Worm (Caenorhabditis elegans) whole organism, young adult: ENCODE measurements around the gene mboa-6.
A peak's percentile ranks its signal among the peaks of the same experiment; 100 is the strongest.

Source experiments
- B0336.3 ChIP-seq: fragments of 200-800 bp; sonication (Bioruptor generic); IDR thresholded peaks from 2 replicates; pipeline ENCODE4 v1.3.6; 2022; ENCODE audit warnings: missing genetic modification characterization, missing compliant biosample characterization
- F23B12.7 ChIP-seq: sonication (generic microtip); optimal IDR thresholded peaks from 2 replicates; lab custom pipeline; 2017; ENCODE audit warnings: missing genetic modification characterization, mild to moderate bottlenecking, missing compliant biosample characterization, antibody characterized with exemption, moderate library complexity; ENCODE audit not compliant: insufficient read depth
- F39B2.1 ChIP-seq: fragments of 200-800 bp; sonication (Bioruptor generic); IDR thresholded peaks from 2 replicates; pipeline ENCODE4 v1.3.6; 2022; ENCODE audit warnings: missing genetic modification reagents, missing genetic modification characterization, missing compliant biosample characterization
- F49E8.2 ChIP-seq: sonication (generic microtip); optimal IDR thresholded peaks from 3 replicates; lab custom pipeline; 2017; ENCODE audit warnings: missing genetic modification characterization, mild to moderate bottlenecking, missing compliant biosample characterization, antibody characterized with exemption, moderate library complexity; ENCODE audit not compliant: insufficient read depth
- K11D2.4 ChIP-seq: fragments of 200-800 bp; sonication (Bioruptor generic); IDR thresholded peaks from 2 replicates; pipeline ENCODE4 v1.3.6; 2022; ENCODE audit warnings: missing genetic modification reagents, missing genetic modification characterization, missing compliant biosample characterization
- T07F8.4 ChIP-seq: sonication (generic microtip); optimal IDR thresholded peaks from 2 replicates; lab custom pipeline; 2016; ENCODE audit warnings: mild to moderate bottlenecking, missing genetic modification characterization, moderate library complexity, missing compliant biosample characterization
- T26A5.8 ChIP-seq: sonication (generic microtip); optimal IDR thresholded peaks from 2 replicates; lab custom pipeline; 2016; ENCODE audit warnings: missing genetic modification characterization, missing compliant biosample characterization
- atf-7 ChIP-seq: sonication (generic microtip); optimal IDR thresholded peaks from 2 replicates; lab custom pipeline; 2017; ENCODE audit warnings: mild to moderate bottlenecking, missing genetic modification characterization, missing compliant biosample characterization
- athp-1 ChIP-seq: sonication (generic microtip); optimal IDR thresholded peaks from 2 replicates; lab custom pipeline; 2017; ENCODE audit warnings: mild to moderate bottlenecking, missing genetic modification characterization, missing compliant biosample characterization
- attf-3 ChIP-seq: fragments of 200-800 bp; sonication (Bioruptor generic); conservative IDR thresholded peaks from 2 replicates; pipeline ENCODE4 v1.3.6; 2022; ENCODE audit warnings: missing genetic modification reagents, missing genetic modification characterization, missing compliant biosample characterization
- attf-5 ChIP-seq: fragments of 200-800 bp; sonication (Bioruptor generic); optimal IDR thresholded peaks from 2 replicates; lab custom pipeline; 2018; ENCODE audit warnings: mild to moderate bottlenecking, missing genetic modification characterization, missing compliant biosample characterization
- attf-6 ChIP-seq: fragments of 200-800 bp; sonication (Bioruptor generic); IDR thresholded peaks from 2 replicates; pipeline ENCODE4 v1.3.6; 2022; ENCODE audit warnings: missing genetic modification reagents, missing genetic modification characterization, missing compliant biosample characterization
- ceh-100 ChIP-seq: fragments of 200-800 bp; sonication (Bioruptor generic); IDR thresholded peaks from 2 replicates; pipeline ENCODE4 v1.3.6; 2022; ENCODE audit warnings: missing genetic modification reagents, missing genetic modification characterization, missing compliant biosample characterization
- ceh-58 ChIP-seq: fragments of 200-800 bp; sonication (Bioruptor generic); IDR thresholded peaks from 2 replicates; pipeline ENCODE4 v1.3.6; 2022; ENCODE audit warnings: missing genetic modification characterization, missing compliant biosample characterization
- dpl-1 ChIP-seq: fragments of 150-350 bp; optimal IDR thresholded peaks from 2 replicates; lab custom pipeline; 2014; ENCODE audit warnings: missing biosample characterization, missing genetic modification reagents, missing genetic modification characterization
- efl-1 ChIP-seq: fragments of 150-350 bp; optimal IDR thresholded peaks from 2 replicates; lab custom pipeline; 2014; ENCODE audit warnings: missing biosample characterization, missing genetic modification reagents, missing genetic modification characterization
- egl-18 ChIP-seq: fragments of 200-800 bp; sonication (Bioruptor generic); IDR thresholded peaks from 2 replicates; pipeline ENCODE4 v1.3.6; 2022; ENCODE audit warnings: missing genetic modification reagents, missing genetic modification characterization, missing compliant biosample characterization
- fkh-3 ChIP-seq: sonication (generic microtip); optimal IDR thresholded peaks from 2 replicates; lab custom pipeline; 2016; ENCODE audit warnings: mild to moderate bottlenecking, missing genetic modification characterization, missing compliant biosample characterization
- hmg-1.2 ChIP-seq: fragments of 200-800 bp; sonication (Bioruptor generic); IDR thresholded peaks from 2 replicates; pipeline ENCODE4 v1.3.6; 2022; ENCODE audit warnings: missing genetic modification reagents, missing genetic modification characterization, missing compliant biosample characterization
- hsf-1 ChIP-seq: fragments of 200-800 bp; sonication (Bioruptor generic); IDR thresholded peaks from 2 replicates; pipeline ENCODE4 v1.3.6; 2022; ENCODE audit warnings: missing genetic modification reagents, missing genetic modification characterization, missing compliant biosample characterization
- lin-35 ChIP-seq, 3 experiments: fragments of 150-350 bp in 2 of 3; sonication (generic microtip) in 1 of 3; optimal IDR thresholded peaks; 2 replicates each; lab custom pipeline; 2014 to 2018; ENCODE audit warnings: missing biosample characterization in 3 of 3, missing genetic modification characterization in 3 of 3, missing genetic modification reagents in 3 of 3
- lin-54 ChIP-seq: fragments of 200-800 bp; sonication (Bioruptor generic); optimal IDR thresholded peaks from 2 replicates; lab custom pipeline; 2018; ENCODE audit warnings: mild to moderate bottlenecking, missing genetic modification characterization, missing compliant biosample characterization
- madf-3 ChIP-seq: fragments of 200-800 bp; sonication (Bioruptor generic); IDR thresholded peaks from 2 replicates; pipeline ENCODE4 v1.3.6; 2022; ENCODE audit warnings: missing genetic modification reagents, missing genetic modification characterization, missing compliant biosample characterization
- madf-6 ChIP-seq: fragments of 200-800 bp; sonication (Bioruptor generic); IDR thresholded peaks from 2 replicates; pipeline ENCODE4 v1.3.6; 2022; ENCODE audit warnings: missing genetic modification reagents, missing genetic modification characterization, missing compliant biosample characterization
- mcd-1 ChIP-seq: fragments of 200-800 bp; sonication (Bioruptor generic); IDR thresholded peaks from 2 replicates; pipeline ENCODE4 v1.3.6; 2022; ENCODE audit warnings: missing genetic modification reagents, missing genetic modification characterization, missing compliant biosample characterization
- mel-28 ChIP-seq: sonication (generic microtip); optimal IDR thresholded peaks from 2 replicates; lab custom pipeline; 2016; ENCODE audit warnings: borderline replicate concordance, mild to moderate bottlenecking, missing genetic modification characterization, missing compliant biosample characterization
- nhr-80 ChIP-seq: sonication (generic microtip); optimal IDR thresholded peaks from 2 replicates; lab custom pipeline; 2016; ENCODE audit warnings: missing genetic modification characterization, missing compliant biosample characterization
- nhr-90 ChIP-seq: sonication (generic microtip); optimal IDR thresholded peaks from 2 replicates; lab custom pipeline; 2016; ENCODE audit warnings: missing genotype, mild to moderate bottlenecking, missing genetic modification characterization, missing compliant biosample characterization
- rec-8 ChIP-seq, 2 experiments: sonication (generic microtip); optimal IDR thresholded peaks; 2 replicates each; lab custom pipeline; 2016; ENCODE audit warnings: mild to moderate bottlenecking in 2 of 2, missing genetic modification characterization in 2 of 2, missing genetic modification reagents in 2 of 2, missing genotype in 2 of 2, missing biosample characterization in 1 of 2, missing compliant biosample characterization in 1 of 2, moderate library complexity in 1 of 2
- repo-1 ChIP-seq: sonication (generic microtip); optimal IDR thresholded peaks from 2 replicates; lab custom pipeline; 2017; ENCODE audit warnings: mild to moderate bottlenecking, missing genetic modification characterization, missing compliant biosample characterization
- snpc-1.1 ChIP-seq: sonication (generic microtip); optimal IDR thresholded peaks from 2 replicates; lab custom pipeline; 2017; ENCODE audit warnings: missing genetic modification characterization, mild to moderate bottlenecking, missing compliant biosample characterization, antibody characterized with exemption, moderate library complexity, missing genotype, missing genetic modification reagents; ENCODE audit not compliant: insufficient read depth
- snpc-1.3 ChIP-seq: sonication (generic microtip); optimal IDR thresholded peaks from 2 replicates; lab custom pipeline; 2017; ENCODE audit warnings: missing genetic modification characterization, mild to moderate bottlenecking, missing compliant biosample characterization, antibody characterized with exemption, moderate library complexity, missing genotype, missing genetic modification reagents; ENCODE audit not compliant: insufficient read depth
- snpc-3.4 ChIP-seq: sonication (generic microtip); optimal IDR thresholded peaks from 2 replicates; lab custom pipeline; 2017; ENCODE audit warnings: missing genetic modification characterization, mild to moderate bottlenecking, missing compliant biosample characterization, antibody characterized with exemption, moderate library complexity, missing genotype, missing genetic modification reagents
- snpc-4 ChIP-seq, 5 experiments: fragments of 150-350 bp in 1 of 5; sonication (generic microtip) in 4 of 5; optimal IDR thresholded peaks; 2 replicates each; lab custom pipeline; 2014 to 2018; ENCODE audit warnings: missing genetic modification characterization in 5 of 5, missing biosample characterization in 3 of 5, antibody characterized with exemption in 2 of 5, mild to moderate bottlenecking in 2 of 5, missing compliant biosample characterization in 2 of 5, missing genotype in 2 of 5, moderate library complexity in 2 of 5, missing genetic modification reagents in 1 of 5
- somi-1 ChIP-seq: fragments of 200-800 bp; sonication (Bioruptor generic); optimal IDR thresholded peaks from 2 replicates; lab custom pipeline; 2018; ENCODE audit warnings: mild to moderate bottlenecking, missing genetic modification characterization, missing compliant biosample characterization
- sptf-2 ChIP-seq: fragments of 200-800 bp; sonication (Bioruptor generic); optimal IDR thresholded peaks from 2 replicates; lab custom pipeline; 2018; ENCODE audit warnings: mild to moderate bottlenecking, missing genetic modification characterization, missing compliant biosample characterization
- tbp1 ChIP-seq: fragments of 200-800 bp; sonication (Bioruptor generic); optimal IDR thresholded peaks from 2 replicates; lab custom pipeline; 2018; ENCODE audit warnings: mild to moderate bottlenecking, missing genetic modification characterization, missing compliant biosample characterization
- tlf-1 ChIP-seq: fragments of 200-800 bp; sonication (Bioruptor generic); optimal IDR thresholded peaks from 2 replicates; lab custom pipeline; 2018; ENCODE audit warnings: mild to moderate bottlenecking, missing genetic modification characterization, missing compliant biosample characterization
- unc-130 ChIP-seq: sonication (generic microtip); optimal IDR thresholded peaks from 2 replicates; lab custom pipeline; 2016; ENCODE audit warnings: missing genetic modification reagents, missing genetic modification characterization, missing compliant biosample characterization
- unc-62 ChIP-seq: fragments of 150-350 bp; optimal IDR thresholded peaks from 2 replicates; lab custom pipeline; 2014; ENCODE audit warnings: missing biosample characterization, missing genetic modification reagents, missing genetic modification characterization
- ztf-18 ChIP-seq: sonication (generic microtip); optimal IDR thresholded peaks from 2 replicates; lab custom pipeline; 2016; ENCODE audit warnings: missing genotype, mild to moderate bottlenecking, missing genetic modification characterization, missing compliant biosample characterization
- ztf-22 ChIP-seq: fragments of 200-800 bp; sonication (Bioruptor generic); optimal IDR thresholded peaks from 2 replicates; lab custom pipeline; 2018; ENCODE audit warnings: mild to moderate bottlenecking, missing genetic modification characterization, moderate library complexity, missing compliant biosample characterization
- ztf-28 ChIP-seq: fragments of 200-800 bp; sonication (Bioruptor generic); IDR thresholded peaks from 2 replicates; pipeline ENCODE4 v1.3.6; 2022; ENCODE audit warnings: missing genetic modification reagents, missing genetic modification characterization, missing compliant biosample characterization
- ztf-3 ChIP-seq: fragments of 200-800 bp; sonication (Bioruptor generic); optimal IDR thresholded peaks from 2 replicates; lab custom pipeline; 2018; ENCODE audit warnings: mild to moderate bottlenecking, missing genetic modification characterization, missing compliant biosample characterization

The mboa-6 gene

DNA sequence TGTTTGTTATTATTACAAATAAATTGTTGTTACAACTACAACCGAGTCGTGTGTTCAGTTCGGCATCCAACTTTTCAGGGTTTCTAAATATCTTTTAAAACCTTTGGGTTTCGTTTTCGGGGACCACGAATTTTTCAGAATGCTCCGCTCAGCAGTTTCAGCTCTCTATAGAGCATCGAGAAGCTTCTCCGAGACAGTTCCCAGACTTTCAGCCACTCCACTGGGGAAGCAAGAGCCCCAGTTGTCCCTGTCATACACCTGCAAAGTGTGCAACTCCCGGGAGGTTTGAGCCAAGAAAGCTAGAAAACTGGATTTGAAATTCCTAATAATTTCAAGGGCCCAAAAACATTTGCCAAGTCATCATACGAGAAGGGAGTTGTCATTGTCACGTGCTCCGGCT is 10.4 kb downstream of the mboa-6 start, which contains the start of gene F53A3.7 (continued):
- TF ChIP-seq F49E8.2 (tag; lab: Kevin White, UChicago) (no peak), ztf-28 (GFP tag; lab: Robert Waterston, UW) (no peak), F23B12.7 (tag; lab: Kevin White, UChicago) (no peak), repo-1 (tag; lab: Kevin White, UChicago) (peak; percentile 63), unc-62 (GFP tag; lab: Kevin White, UChicago) (no peak), snpc-3.4 (tag; lab: Kevin White, UChicago) (peak; percentile 72), snpc-4 (GFP tag; optimal IDR thresholded peaks at IDR 0.05; lab: Kevin White, UChicago) (no peak), snpc-4 (tag; optimal IDR thresholded peaks at IDR 0.05; lab: Kevin White, UChicago) (peak in 1 of 4 experiments; percentile 37), somi-1 (GFP tag; lab: Kevin White, UChicago) (no peak), F39B2.1 (GFP tag; lab: Robert Waterston, UW) (peak; percentile 65; the same call in 1 of the 2 replicates), B0336.3 (peak; percentile 89), ceh-100 (peak; percentile 30; the same call in 1 of the 2 replicates), K11D2.4 (GFP tag; lab: Robert Waterston, UW) (no peak), ztf-22 (GFP tag; lab: Kevin White, UChicago) (no peak), tbp1 (GFP tag; lab: Kevin White, UChicago) (peak; percentile 17), madf-3 (GFP tag; lab: Robert Waterston, UW) (peak; percentile 75), hsf-1 (GFP tag; lab: Robert Waterston, UW) (peak; percentile 70; the same call in 1 of the 2 replicates), T26A5.8 (tag; lab: Kevin White, UChicago) (peak; percentile 4), ztf-3 (GFP tag; lab: Kevin White, UChicago) (peak; percentile 38), rec-8 (tag; optimal IDR thresholded peaks at IDR 0.05; lab: Kevin White, UChicago) (no peak), attf-6 (GFP tag; lab: Robert Waterston, UW) (no peak), nhr-90 (tag; lab: Kevin White, UChicago) (no peak), fkh-3 (no peak), ztf-18 (tag; lab: Kevin White, UChicago) (no peak)

DNA sequence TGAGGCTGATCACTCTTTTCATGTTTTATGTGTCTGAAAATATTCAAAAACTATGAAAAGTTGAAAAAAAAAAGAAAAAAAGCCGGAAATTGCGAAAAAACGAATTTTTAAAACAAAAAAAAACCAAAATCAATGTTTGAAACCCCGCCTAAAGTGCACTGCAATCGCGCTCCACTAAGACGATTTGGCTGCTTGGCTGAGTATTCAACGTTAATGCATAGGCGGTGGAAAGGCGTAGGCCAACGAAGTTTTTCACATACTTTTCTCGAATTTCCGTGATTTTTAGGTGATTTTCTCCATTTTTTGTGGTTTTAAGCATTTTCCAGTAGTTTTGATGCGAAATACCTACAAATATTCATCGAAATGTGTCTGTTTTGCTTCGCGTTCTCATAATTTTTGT is 11.5 kb downstream of the mboa-6 start, which contains the start of the genes polh-1 and rps-22:
polh-1 (minus strand) TSS at position 34 of the 400 bp plus-strand sequence.
rps-22 (plus strand) TSS at position 300 of the 400 bp plus-strand sequence.
- TF ChIP-seq dpl-1 (GFP tag; lab: Kevin White, UChicago) (peak; percentile 90), atf-7 (tag; lab: Kevin White, UChicago) (no peak), ceh-100 (0 out of 2 replicates have a peak, but pooled peaks have one; percentile 36), snpc-3.4 (tag; lab: Kevin White, UChicago) (peak; percentile 78), athp-1 (tag; lab: Kevin White, UChicago) (no peak), ceh-58 (GFP tag; lab: Robert Waterston, UW) (no peak), lin-35 (GFP tag; optimal IDR thresholded peaks at IDR 0.05; lab: Kevin White, UChicago) (peak in 1 of 3 experiments; percentile 93), madf-6 (GFP tag; lab: Robert Waterston, UW) (peak; percentile 57; the same call in 1 of the 2 replicates), K11D2.4 (GFP tag; lab: Robert Waterston, UW) (no peak), attf-3 (GFP tag; lab: Robert Waterston, UW) (peak; percentile 84), fkh-3 (no peak), repo-1 (tag; lab: Kevin White, UChicago) (no peak), unc-130 (no peak), tbp1 (GFP tag; lab: Kevin White, UChicago) (peak; percentile 56), ztf-18 (tag; lab: Kevin White, UChicago) (peak; percentile 40), attf-5 (GFP tag; lab: Kevin White, UChicago) (peak; percentile 94), snpc-4 (GFP tag; optimal IDR thresholded peaks at IDR 0.05; lab: Kevin White, UChicago) (no peak), snpc-4 (tag; optimal IDR thresholded peaks at IDR 0.05; lab: Kevin White, UChicago) (peak in 3 of 4 experiments; percentile 16 to 76 (median 48)), efl-1 (peak; percentile 89), tlf-1 (peak; percentile 68), egl-18 (GFP tag; lab: Robert Waterston, UW) (no peak), lin-54 (GFP tag; lab: Kevin White, UChicago) (peak; percentile 96), sptf-2 (GFP tag; lab: Kevin White, UChicago) (no peak), hmg-1.2 (GFP tag; lab: Robert Waterston, UW) (peak; percentile 93), mel-28 (no peak), mcd-1 (GFP tag; lab: Robert Waterston, UW) (peak; percentile 97), snpc-1.1 (peak; percentile 36), snpc-1.3 (tag; lab: Kevin White, UChicago) (peak; percentile 48), T07F8.4 (tag; lab: Kevin White, UChicago) (no peak), nhr-80 (tag; lab: Kevin White, UChicago) (peak; percentile 50), hsf-1 (GFP tag; lab: Robert Waterston, UW) (0 out of 2 replicates have a peak, but pooled peaks have one; percentile 55)
